Worm (Caenorhabditis elegans) whole organism, L3 larva: ENCODE data around the gene degl-2.

Experiments used
- daf-12 ChIP-seq: fragments of 150-350 bp; optimal IDR thresholded peaks from 2 replicates; lab custom pipeline; 2014; ENCODE audit warnings: missing biosample characterization, missing genetic modification reagents, missing genetic modification characterization
- elt-2 ChIP-seq: sonication (generic microtip); optimal IDR thresholded peaks from 2 replicates; lab custom pipeline; 2016; ENCODE audit warnings: missing genetic modification reagents, mild to moderate bottlenecking, missing genetic modification characterization, missing compliant biosample characterization
- eor-1 ChIP-seq, 2 experiments: fragments of 150-350 bp; optimal IDR thresholded peaks; 2 replicates each; lab custom pipeline; 2014 to 2018; ENCODE audit warnings: missing biosample characterization in 2 of 2, missing genetic modification characterization in 2 of 2
- mml-1 ChIP-seq: fragments of 150-350 bp; sonication (generic microtip); optimal IDR thresholded peaks from 3 replicates; lab custom pipeline; 2014; ENCODE audit warnings: missing biosample characterization, missing genetic modification characterization
- nhr-11 ChIP-seq: fragments of 150-350 bp; optimal IDR thresholded peaks from 2 replicates; lab custom pipeline; 2014; ENCODE audit warnings: missing biosample characterization, missing genetic modification characterization
- nhr-12 ChIP-seq: fragments of 150-350 bp; optimal IDR thresholded peaks from 2 replicates; lab custom pipeline; 2014; ENCODE audit warnings: missing biosample characterization, missing genetic modification characterization
- nhr-76 ChIP-seq: fragments of 150-350 bp; sonication (generic microtip); optimal IDR thresholded peaks from 5 replicates; lab custom pipeline; 2014; ENCODE audit warnings: missing biosample characterization, missing genetic modification characterization
- pqm-1 ChIP-seq: fragments of 150-350 bp; optimal IDR thresholded peaks from 2 replicates; lab custom pipeline; 2017; ENCODE audit warnings: missing biosample characterization, missing genetic modification characterization, inconsistent platforms
- zag-1 ChIP-seq: fragments of 150-350 bp; optimal IDR thresholded peaks from 2 replicates; lab custom pipeline; 2014; ENCODE audit warnings: missing biosample characterization, missing genetic modification characterization
- ztf-11 ChIP-seq: fragments of 150-350 bp; optimal IDR thresholded peaks from 2 replicates; lab custom pipeline; 2014; ENCODE audit warnings: missing biosample characterization, missing genetic modification characterization
- ztf-4 ChIP-seq: fragments of 150-350 bp; optimal IDR thresholded peaks from 2 replicates; lab custom pipeline; 2014; ENCODE audit warnings: missing biosample characterization, missing genetic modification characterization

- TF ChIP-seq daf-12 (tag; lab: Kevin White, UChicago) (no peak), ztf-4 (tag; lab: Kevin White, UChicago) (no peak), nhr-12 (tag; lab: Kevin White, UChicago) (no peak), ztf-11 (no peak), mml-1 (tag; lab: Kevin White, UChicago) (no peak), nhr-76 (no peak), zag-1 (tag; lab: Kevin White, UChicago) (no peak), eor-1 (tag; optimal IDR thresholded peaks at IDR 0.05; lab: Kevin White, UChicago) (no peak), nhr-11 (tag; lab: Kevin White, UChicago) (no peak), pqm-1 (tag; lab: Kevin White, UChicago) (no peak), elt-2 (tag; lab: Kevin White, UChicago) (no peak)
These were observed 49.6 kb downstream of the degl-2 start, which contains the start of gene twk-9 for ce11 chrIV:9692874-9693273.
